Worm (Caenorhabditis elegans) whole organism, L4 larva: ENCODE measurements around the gene psa-3.
A peak's percentile ranks its signal among the peaks of the same experiment; 100 is the strongest.

Source experiments
- F10B5.3 ChIP-seq: sonication (generic microtip); optimal IDR thresholded peaks from 2 replicates; lab custom pipeline; 2016; ENCODE audit warnings: mild to moderate bottlenecking, missing genetic modification characterization, missing compliant biosample characterization
- F37D6.2 ChIP-seq: sonication (generic microtip); optimal IDR thresholded peaks from 2 replicates; lab custom pipeline; 2016; ENCODE audit warnings: mild to moderate bottlenecking, missing genetic modification characterization, missing compliant biosample characterization
- Y5F2A.4 ChIP-seq: fragments of 200-800 bp; sonication (Bioruptor generic); optimal IDR thresholded peaks from 2 replicates; lab custom pipeline; 2018; ENCODE audit warnings: mild to moderate bottlenecking, missing genetic modification characterization, missing compliant biosample characterization
- ZK546.5 ChIP-seq, 2 experiments: sonication (generic microtip); optimal IDR thresholded peaks; 2 replicates each; lab custom pipeline; 2017; ENCODE audit warnings: missing biosample characterization in 2 of 2, missing genetic modification characterization in 2 of 2
- aha-1 ChIP-seq: fragments of 150-350 bp; peaks from one replicate; lab custom pipeline; 2014; ENCODE audit warnings: missing biosample characterization, missing genetic modification characterization
- ceh-32 ChIP-seq: sonication (generic microtip); optimal IDR thresholded peaks from 2 replicates; lab custom pipeline; 2016; ENCODE audit warnings: mild to moderate bottlenecking, missing genetic modification characterization, missing compliant biosample characterization; ENCODE audit not compliant: poor library complexity
- ceh-44 ChIP-seq: fragments of 200-800 bp; sonication (Bioruptor generic); IDR thresholded peaks from 2 replicates; pipeline ENCODE4 v1.3.6; 2022; ENCODE audit warnings: missing genetic modification reagents, missing genetic modification characterization, missing compliant biosample characterization
- ces-1 ChIP-seq: fragments of 150-350 bp; sonication (generic microtip); optimal IDR thresholded peaks from 4 replicates; lab custom pipeline; 2014; ENCODE audit warnings: missing biosample characterization, missing genetic modification reagents, missing genetic modification characterization
- cey-2 ChIP-seq: sonication (generic microtip); optimal IDR thresholded peaks from 3 replicates; lab custom pipeline; 2017; ENCODE audit warnings: missing genetic modification characterization, mild to moderate bottlenecking, missing compliant biosample characterization, antibody characterized with exemption, borderline replicate concordance; ENCODE audit not compliant: insufficient read depth
- daf-16 ChIP-seq, 3 experiments: sonication (generic microtip); optimal IDR thresholded peaks; 2 replicates each; lab custom pipeline; 2016 to 2017; ENCODE audit warnings: missing genetic modification characterization in 3 of 3, missing genetic modification reagents in 3 of 3, mild to moderate bottlenecking in 2 of 3, missing compliant biosample characterization in 2 of 3, missing biosample characterization in 1 of 3, moderate library complexity in 1 of 3
- dmd-6 ChIP-seq: fragments of 200-800 bp; sonication (Bioruptor generic); IDR thresholded peaks from 2 replicates; pipeline ENCODE4 v1.3.6; 2022; ENCODE audit warnings: missing genetic modification reagents, missing genetic modification characterization, missing compliant biosample characterization
- dmd-8 ChIP-seq: fragments of 200-800 bp; sonication (Bioruptor generic); IDR thresholded peaks from 2 replicates; pipeline ENCODE4 v1.3.6; 2022; ENCODE audit warnings: missing genetic modification characterization, missing compliant biosample characterization
- duxl-1 ChIP-seq: sonication (generic microtip); optimal IDR thresholded peaks from 2 replicates; lab custom pipeline; 2016; ENCODE audit warnings: mild to moderate bottlenecking, missing genetic modification characterization, moderate library complexity, missing compliant biosample characterization; ENCODE audit not compliant: poor library complexity
- dve-1 ChIP-seq: sonication (generic microtip); optimal IDR thresholded peaks from 2 replicates; lab custom pipeline; 2017; ENCODE audit warnings: antibody characterized with exemption, mild to moderate bottlenecking, missing genetic modification characterization, missing compliant biosample characterization; ENCODE audit not compliant: insufficient read depth
- egl-27 ChIP-seq: sonication (generic microtip); optimal IDR thresholded peaks from 3 replicates; lab custom pipeline; 2017; ENCODE audit warnings: missing biosample characterization, missing genetic modification reagents, missing genetic modification characterization
- hlh-11 ChIP-seq: fragments of 200-800 bp; sonication (Bioruptor generic); optimal IDR thresholded peaks from 2 replicates; lab custom pipeline; 2018; ENCODE audit warnings: mild to moderate bottlenecking, missing genetic modification characterization, missing compliant biosample characterization
- hlh-30 ChIP-seq: sonication (generic microtip); optimal IDR thresholded peaks from 2 replicates; lab custom pipeline; 2017; ENCODE audit warnings: antibody characterized with exemption, mild to moderate bottlenecking, missing genetic modification characterization, missing compliant biosample characterization; ENCODE audit not compliant: insufficient read depth
- hmg-1.1 ChIP-seq: fragments of 200-800 bp; sonication (Bioruptor generic); IDR thresholded peaks from 2 replicates; pipeline ENCODE4 v1.3.6; 2022; ENCODE audit warnings: missing genetic modification reagents, missing genetic modification characterization, missing compliant biosample characterization
- lim-7 ChIP-seq: fragments of 200-800 bp; sonication (Bioruptor generic); IDR thresholded peaks from 2 replicates; pipeline ENCODE4 v1.3.6; 2022; ENCODE audit warnings: missing genetic modification characterization, missing compliant biosample characterization
- lin-13 ChIP-seq: fragments of 150-350 bp; optimal IDR thresholded peaks from 2 replicates; lab custom pipeline; 2014; ENCODE audit warnings: missing biosample characterization, missing genetic modification reagents, missing genetic modification characterization
- lin-29 ChIP-seq: fragments of 200-800 bp; sonication (Bioruptor generic); IDR thresholded peaks from 2 replicates; pipeline ENCODE4 v1.3.6; 2022; ENCODE audit warnings: missing genetic modification reagents, missing genetic modification characterization, missing compliant biosample characterization
- lsy-2 ChIP-seq, 2 experiments: fragments of 150-350 bp in 1 of 2; sonication (generic microtip) in 1 of 2; optimal IDR thresholded peaks; 2 replicates each; lab custom pipeline; 2014 to 2017; ENCODE audit warnings: missing biosample characterization in 2 of 2, missing genetic modification characterization in 2 of 2
- madf-9 ChIP-seq: fragments of 200-800 bp; sonication (Bioruptor generic); conservative IDR thresholded peaks from 2 replicates; pipeline ENCODE4 v1.3.6; 2022; ENCODE audit warnings: missing genetic modification reagents, missing genetic modification characterization, missing compliant biosample characterization
- mdl-1 ChIP-seq, 2 experiments: fragments of 150-350 bp in 1 of 2; sonication (generic microtip) in 1 of 2; optimal IDR thresholded peaks; 2 replicates each; lab custom pipeline; 2014 to 2017; ENCODE audit warnings: missing biosample characterization in 2 of 2, missing genetic modification characterization in 2 of 2
- mdt-29 ChIP-seq: fragments of 200-800 bp; sonication (Bioruptor generic); IDR thresholded peaks from 2 replicates; pipeline ENCODE4 v1.3.6; 2022; ENCODE audit warnings: missing genetic modification reagents, missing genetic modification characterization, missing compliant biosample characterization
- mep-1 ChIP-seq: fragments of 150-350 bp; sonication (generic microtip); optimal IDR thresholded peaks from 3 replicates; lab custom pipeline; 2014; ENCODE audit warnings: missing biosample characterization, missing genetic modification characterization
- mxl-3 ChIP-seq: fragments of 200-800 bp; sonication (Bioruptor generic); optimal IDR thresholded peaks from 2 replicates; lab custom pipeline; 2018; ENCODE audit warnings: mild to moderate bottlenecking, missing genetic modification characterization, missing compliant biosample characterization
- nhr-111 ChIP-seq: fragments of 200-800 bp; sonication (Bioruptor generic); optimal IDR thresholded peaks from 2 replicates; lab custom pipeline; 2018; ENCODE audit warnings: mild to moderate bottlenecking, missing genetic modification characterization, missing compliant biosample characterization
- nhr-28 ChIP-seq: fragments of 150-350 bp; optimal IDR thresholded peaks from 2 replicates; lab custom pipeline; 2014; ENCODE audit warnings: missing biosample characterization, missing genetic modification characterization
- nhr-48 ChIP-seq: sonication (generic microtip); optimal IDR thresholded peaks from 2 replicates; lab custom pipeline; 2016; ENCODE audit warnings: mild to moderate bottlenecking, missing genetic modification characterization, missing compliant biosample characterization
- nhr-6 ChIP-seq: fragments of 150-350 bp; optimal IDR thresholded peaks from 2 replicates; lab custom pipeline; 2014; ENCODE audit warnings: missing biosample characterization, missing genetic modification characterization
- pha-4 ChIP-seq, 2 experiments: fragments of 150-350 bp in 1 of 2; fragments of 200-800 bp in 1 of 2; sonication (Bioruptor generic) in 1 of 2; IDR thresholded peaks in 1 of 2; optimal IDR thresholded peaks in 1 of 2; 2 replicates each; pipeline versions ENCODE4 v1.3.6 to Lab custom; 2014 to 2022; ENCODE audit warnings: missing genetic modification characterization in 2 of 2, missing genetic modification reagents in 2 of 2, missing biosample characterization in 1 of 2, missing compliant biosample characterization in 1 of 2
- pqm-1 ChIP-seq: sonication (generic microtip); optimal IDR thresholded peaks from 2 replicates; lab custom pipeline; 2017; ENCODE audit warnings: missing biosample characterization, missing genetic modification characterization
- rbr-2 ChIP-seq: sonication (generic microtip); optimal IDR thresholded peaks from 2 replicates; lab custom pipeline; 2016; ENCODE audit warnings: missing genotype, missing genetic modification characterization, missing compliant biosample characterization
- saeg-2 ChIP-seq: fragments of 200-800 bp; sonication (Bioruptor generic); IDR thresholded peaks from 2 replicates; pipeline ENCODE4 v1.3.6; 2022; ENCODE audit warnings: missing genetic modification reagents, missing genetic modification characterization, missing compliant biosample characterization
- sdz-12 ChIP-seq: fragments of 200-800 bp; sonication (Bioruptor generic); optimal IDR thresholded peaks from 2 replicates; lab custom pipeline; 2018; ENCODE audit warnings: mild to moderate bottlenecking, missing genetic modification characterization, missing compliant biosample characterization
- set-16 ChIP-seq: fragments of 200-800 bp; sonication (Bioruptor generic); IDR thresholded peaks from 2 replicates; pipeline ENCODE4 v1.3.6; 2022; ENCODE audit warnings: missing genetic modification reagents, missing genetic modification characterization, missing compliant biosample characterization
- snpc-1.2 ChIP-seq: fragments of 200-800 bp; sonication (Bioruptor generic); IDR thresholded peaks from 2 replicates; pipeline ENCODE4 v1.3.6; 2022; ENCODE audit warnings: missing genetic modification reagents, missing genetic modification characterization, missing compliant biosample characterization
- snpc-4 ChIP-seq: fragments of 150-350 bp; optimal IDR thresholded peaks from 2 replicates; lab custom pipeline; 2014; ENCODE audit warnings: missing biosample characterization, missing genetic modification characterization
- spr-1 ChIP-seq: sonication (generic microtip); optimal IDR thresholded peaks from 2 replicates; lab custom pipeline; 2016; ENCODE audit warnings: mild to moderate bottlenecking, missing genetic modification characterization, missing compliant biosample characterization
- tra-1 ChIP-seq: fragments of 200-800 bp; sonication (Bioruptor generic); IDR thresholded peaks from 2 replicates; pipeline ENCODE4 v1.3.6; 2022; ENCODE audit warnings: missing genetic modification reagents, missing genetic modification characterization, missing compliant biosample characterization
- zfp-3 ChIP-seq: fragments of 200-800 bp; sonication (Bioruptor generic); conservative IDR thresholded peaks from 2 replicates; pipeline ENCODE4 v1.3.6; 2022; ENCODE audit warnings: missing genetic modification reagents, missing genetic modification characterization, missing compliant biosample characterization
- zip-11 ChIP-seq: fragments of 200-800 bp; sonication (Bioruptor generic); IDR thresholded peaks from 2 replicates; pipeline ENCODE4 v1.3.6; 2022; ENCODE audit warnings: missing genetic modification characterization, missing compliant biosample characterization
- zip-2 ChIP-seq: fragments of 150-350 bp; optimal IDR thresholded peaks from 2 replicates; lab custom pipeline; 2014; ENCODE audit warnings: missing biosample characterization, missing genetic modification characterization
- ztf-11 ChIP-seq: fragments of 150-350 bp; optimal IDR thresholded peaks from 2 replicates; lab custom pipeline; 2014; ENCODE audit warnings: missing biosample characterization, missing genetic modification characterization
- ztf-7 ChIP-seq: fragments of 150-350 bp; optimal IDR thresholded peaks from 2 replicates; lab custom pipeline; 2014; ENCODE audit warnings: missing biosample characterization, missing genetic modification characterization

Gene psa-3

ce11 chrX:15365235-15365634 is 42.5 kb upstream of the psa-3 start (continued):
- TF ChIP-seq lin-13 (GFP tag; lab: Kevin White, UChicago) (peak; percentile 30), nhr-48 (tag; lab: Kevin White, UChicago) (peak; percentile 14), tra-1 (GFP tag; lab: Robert Waterston, UW) (peak; percentile 62), Y5F2A.4 (no peak), aha-1 (tag; lab: Kevin White, UChicago) (peak; percentile 97), lsy-2 (tag; optimal IDR thresholded peaks at IDR 0.05; lab: Kevin White, UChicago) (peak; percentile 53 to 81), nhr-111 (no peak), ceh-32 (no peak), hlh-11 (tag; lab: Kevin White, UChicago) (peak; percentile 93), nhr-28 (peak; percentile 86), ztf-11 (tag; lab: Kevin White, UChicago) (no peak), lin-29 (GFP tag; lab: Robert Waterston, UW) (peak; percentile 49; the same call in 1 of the 2 replicates), zip-2 (no peak), pqm-1 (tag; lab: Kevin White, UChicago) (no peak), madf-9 (GFP tag; lab: Robert Waterston, UW) (no peak), rbr-2 (tag; lab: Kevin White, UChicago) (peak; percentile 30), mep-1 (tag; lab: Kevin White, UChicago) (peak; percentile 92), F37D6.2 (tag; lab: Kevin White, UChicago) (peak; percentile 52), saeg-2 (GFP tag; lab: Robert Waterston, UW) (no peak), snpc-4 (tag; lab: Kevin White, UChicago) (no peak), lim-7 (no peak), cey-2 (tag; lab: Kevin White, UChicago) (no peak), duxl-1 (tag; lab: Kevin White, UChicago) (peak; percentile 3), snpc-1.2 (GFP tag; lab: Robert Waterston, UW) (no peak), hlh-30 (tag; lab: Kevin White, UChicago) (peak; percentile 99), F10B5.3 (no peak), daf-16 (GFP tag; optimal IDR thresholded peaks at IDR 0.05; lab: Kevin White, UChicago) (peak in 1 of 2 experiments; percentile 22), daf-16 (tag; optimal IDR thresholded peaks at IDR 0.05; lab: Kevin White, UChicago) (no peak), hmg-1.1 (GFP tag; lab: Robert Waterston, UW) (peak; percentile 66), zfp-3 (GFP tag; lab: Robert Waterston, UW) (0 out of 2 replicates have a peak, but pooled peaks have one; percentile 31), pha-4 (GFP tag; IDR thresholded peaks at IDR 0.05; lab: Robert Waterston, UW) (peak; percentile 61; the same call in 1 of the 2 replicates), pha-4 (tag; optimal IDR thresholded peaks at IDR 0.05; lab: Kevin White, UChicago) (no peak), mdl-1 (tag; optimal IDR thresholded peaks at IDR 0.05; lab: Kevin White, UChicago) (peak; percentile 46 to 94), ztf-7 (tag; lab: Kevin White, UChicago) (no peak), ZK546.5 (tag; optimal IDR thresholded peaks at IDR 0.05; lab: Kevin White, UChicago) (no peak), dmd-8 (no peak), mdt-29 (GFP tag; lab: Robert Waterston, UW) (peak; percentile 64; the same call in 1 of the 2 replicates), set-16 (GFP tag; lab: Robert Waterston, UW) (peak; percentile 32; the same call in 1 of the 2 replicates), zip-11 (GFP tag; lab: Robert Waterston, UW) (no peak), dve-1 (tag; lab: Kevin White, UChicago) (peak; percentile 49), spr-1 (tag; lab: Kevin White, UChicago) (peak; percentile 8), egl-27 (tag; lab: Kevin White, UChicago) (no peak), sdz-12 (GFP tag; lab: Kevin White, UChicago) (no peak), ceh-44 (GFP tag; lab: Robert Waterston, UW) (no peak), dmd-6 (GFP tag; lab: Robert Waterston, UW) (peak; percentile 28; the same call in 1 of the 2 replicates), mxl-3 (peak; percentile 82), ces-1 (GFP tag; lab: Kevin White, UChicago) (no peak), nhr-6 (peak; percentile 4)
